Fruit fly (Drosophila melanogaster): ENCODE measurements around the gene LysX.

The LysX gene

DNA sequence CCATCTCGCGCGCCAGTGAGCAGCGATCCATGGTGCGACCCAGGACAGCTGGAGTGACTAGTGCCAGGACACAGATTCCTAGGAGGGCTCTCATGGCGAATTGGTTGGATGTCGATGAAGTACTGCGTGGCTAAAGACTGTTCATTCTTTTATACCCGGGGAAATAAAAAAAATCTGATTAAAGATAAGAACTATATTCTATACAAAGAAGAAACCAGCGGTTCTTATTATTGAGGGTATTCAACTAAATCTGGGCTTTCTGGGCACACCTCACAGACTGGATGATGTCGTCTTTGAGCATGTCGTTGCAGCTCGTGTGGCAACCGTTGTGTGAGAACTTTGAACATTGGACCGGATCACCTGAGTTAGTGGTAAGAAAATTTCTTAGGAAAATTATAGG is at the start of gene LysX:
Gene LysX, minus strand, starts transcription at position 101 of the 400 bp plus-strand sequence.
- TF ChIP-seq CG8478 (optimal IDR thresholded peaks at IDR 0.05) = no peak
- TF ChIP-seq CTCF (optimal IDR thresholded peaks at IDR 0.05) = no peak

DNA sequence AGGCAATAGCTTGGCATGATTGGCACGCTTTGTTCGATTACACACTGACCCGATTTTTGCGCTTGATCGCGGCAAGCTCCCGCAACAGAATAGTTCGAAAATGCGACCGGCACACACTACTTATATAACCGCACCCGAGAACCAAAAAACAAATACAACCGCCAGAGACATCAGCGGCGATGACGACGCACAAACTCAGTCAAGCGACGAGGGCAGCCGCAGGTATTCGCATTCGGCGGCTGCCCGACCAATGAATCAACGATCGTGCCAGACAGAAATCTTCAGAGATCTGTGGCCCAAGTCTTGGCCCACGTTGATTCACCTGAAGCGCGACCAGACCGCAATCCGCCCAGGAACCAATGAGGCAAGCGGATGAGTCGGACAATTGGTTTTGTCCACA is 43.1 kb upstream of the LysX start, which contains the start of gene CG9192:
Gene CG9192, minus strand, starts transcription at position 101 of the 400 bp plus-strand sequence.
- TF ChIP-seq CG8478 (optimal IDR thresholded peaks at IDR 0.05) = no peak
- TF ChIP-seq CTCF (optimal IDR thresholded peaks at IDR 0.05) = no peak

DNA sequence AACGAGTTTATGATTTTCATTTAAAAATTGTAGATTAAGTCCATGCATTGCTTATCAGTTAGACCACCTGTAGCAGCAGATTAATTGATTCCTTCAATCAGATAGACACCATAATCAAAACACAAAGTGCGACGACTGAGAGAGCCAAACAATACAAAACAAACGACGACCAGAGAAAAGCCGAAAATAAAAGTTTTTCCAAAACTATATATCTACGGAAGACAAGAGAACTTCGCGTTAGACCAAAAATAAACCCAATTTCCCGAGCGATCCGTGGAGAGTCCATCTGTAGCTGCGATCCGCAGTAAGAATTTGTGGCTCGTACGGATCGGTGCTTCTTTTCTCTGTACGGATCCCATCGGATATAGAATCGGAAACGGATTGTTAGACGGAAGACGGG is 40.3 kb upstream of the LysX start, which contains the start of gene galene:
Gene galene, plus strand, starts transcription at position 301 of the 400 bp plus-strand sequence.
- TF ChIP-seq CTCF (optimal IDR thresholded peaks at IDR 0.05) (no peak), CG8478 (optimal IDR thresholded peaks at IDR 0.05) (no peak)

DNA sequence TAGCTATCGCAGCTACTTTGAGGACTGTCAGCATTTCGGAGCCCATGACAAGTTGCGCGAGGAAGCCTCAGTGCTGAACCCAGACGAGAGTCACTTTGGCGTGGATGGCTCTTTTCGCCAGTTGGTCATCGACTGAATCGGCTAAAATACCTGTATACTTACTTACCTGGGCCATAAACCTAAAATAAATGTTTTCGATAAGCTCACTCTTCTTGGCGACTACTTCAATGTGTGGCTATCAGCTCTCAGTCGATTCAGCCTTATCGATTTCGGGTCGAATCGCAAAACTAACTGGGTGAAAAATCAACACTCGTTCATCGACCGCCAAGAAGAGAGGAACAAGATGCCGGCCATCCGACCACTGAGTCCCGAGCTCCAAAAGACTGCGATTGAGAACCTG is 38.7 kb upstream of the LysX start, which contains the start of gene CG33966:
Gene CG33966, plus strand, starts transcription at position 301 of the 400 bp plus-strand sequence.
- TF ChIP-seq CTCF (optimal IDR thresholded peaks at IDR 0.05) (no peak), CG8478 (optimal IDR thresholded peaks at IDR 0.05) (no peak)

DNA sequence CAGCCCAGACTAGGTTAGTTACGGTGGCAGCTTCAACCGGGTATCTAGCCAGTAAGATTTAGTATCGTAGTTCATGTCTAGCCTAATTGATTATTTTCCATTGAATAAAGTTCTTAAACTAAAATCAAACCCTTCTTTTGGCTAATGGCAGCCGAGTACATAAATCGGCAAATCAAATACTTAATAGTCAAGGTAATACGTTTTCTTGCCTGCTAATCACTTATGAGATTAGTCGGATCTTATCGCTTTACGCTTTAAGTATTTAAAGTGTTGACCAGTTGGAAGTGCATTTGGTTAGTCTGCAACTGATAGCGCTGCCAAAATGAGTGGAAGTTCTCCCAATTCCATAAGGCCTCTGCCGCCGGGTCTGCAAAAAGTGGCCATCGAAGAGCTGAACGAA is 37.5 kb upstream of the LysX start, which contains the start of gene CG33965:
Gene CG33965, plus strand, starts transcription at position 301 of the 400 bp plus-strand sequence.
- TF ChIP-seq CTCF (optimal IDR thresholded peaks at IDR 0.05) (no peak), CG8478 (optimal IDR thresholded peaks at IDR 0.05) (no peak)

DNA sequence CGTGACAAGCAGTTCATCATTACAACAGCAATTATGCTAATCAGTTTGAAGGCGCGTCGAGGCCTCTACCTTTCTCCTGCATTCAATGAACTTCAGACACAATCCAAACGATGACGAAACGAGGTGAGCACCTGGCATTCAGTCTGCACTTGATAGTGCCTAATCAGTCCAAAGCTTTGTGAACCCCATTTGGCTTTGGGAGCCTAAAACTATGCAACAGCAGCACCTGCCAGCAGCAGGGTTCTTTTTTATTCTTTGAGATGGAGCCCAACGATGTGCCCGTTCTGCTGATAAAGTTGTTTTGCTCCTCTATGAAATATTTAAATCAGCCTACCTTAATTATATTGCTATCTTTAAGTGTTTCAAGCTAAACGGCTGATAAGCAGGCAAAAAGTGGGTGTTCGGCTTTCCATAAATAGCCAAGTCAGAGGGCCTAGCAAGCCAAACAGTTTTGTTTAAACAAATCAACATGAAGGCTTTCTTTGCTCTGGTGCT is 32.2 kb upstream of the LysX start, which contains the start of gene LysS:
Gene LysS, plus strand, starts transcription at position 445 of the 495 bp plus-strand sequence.
- TF ChIP-seq CTCF (optimal IDR thresholded peaks at IDR 0.05) (no peak), CG8478 (optimal IDR thresholded peaks at IDR 0.05) (no peak)

DNA sequence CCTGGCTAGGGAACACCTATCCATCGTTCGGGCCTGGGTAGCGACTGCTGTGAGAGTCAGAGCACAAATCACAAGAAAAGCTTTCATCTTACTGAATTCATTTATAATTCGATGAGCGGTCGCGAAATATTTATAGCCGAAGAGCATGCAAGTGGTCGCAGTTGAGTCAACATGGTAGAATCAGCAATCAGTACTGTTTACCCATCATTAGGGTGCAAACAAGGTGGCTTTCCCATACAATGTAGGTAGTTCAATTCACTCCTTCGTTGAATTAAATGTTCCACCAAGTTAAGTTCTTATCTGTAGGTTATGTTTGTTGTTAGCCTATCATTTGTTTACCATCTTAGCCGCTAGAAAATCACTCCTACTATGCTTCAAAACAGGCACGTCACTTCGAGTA is 23.5 kb upstream of the LysX start, which contains the start of gene LysP:
Gene LysP, minus strand, starts transcription at position 101 of the 400 bp plus-strand sequence.
- TF ChIP-seq CTCF (optimal IDR thresholded peaks at IDR 0.05) (no peak), CG8478 (optimal IDR thresholded peaks at IDR 0.05) (no peak)

DNA sequence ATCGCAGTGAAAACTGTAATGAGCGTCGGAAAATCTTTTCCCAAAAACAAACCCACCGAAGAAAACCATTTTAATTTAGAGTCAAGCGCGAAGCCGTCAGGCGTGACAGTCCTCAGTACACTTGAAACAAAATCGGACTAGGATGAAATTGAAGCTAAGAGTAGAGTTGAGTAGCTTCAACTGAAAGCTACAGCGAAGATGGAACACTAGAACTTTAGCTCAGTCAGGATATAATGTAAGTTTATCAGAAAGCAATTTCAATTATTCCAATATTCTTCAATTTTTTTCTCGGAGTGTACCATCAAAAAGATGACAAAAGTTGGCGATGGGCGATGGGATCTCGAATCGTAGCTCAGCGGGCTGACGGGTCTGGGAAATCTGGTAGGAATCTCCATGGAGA is 21.4 kb upstream of the LysX start:
- TF ChIP-seq CTCF (optimal IDR thresholded peaks at IDR 0.05) = no peak
- TF ChIP-seq CG8478 (optimal IDR thresholded peaks at IDR 0.05) = no peak

DNA sequence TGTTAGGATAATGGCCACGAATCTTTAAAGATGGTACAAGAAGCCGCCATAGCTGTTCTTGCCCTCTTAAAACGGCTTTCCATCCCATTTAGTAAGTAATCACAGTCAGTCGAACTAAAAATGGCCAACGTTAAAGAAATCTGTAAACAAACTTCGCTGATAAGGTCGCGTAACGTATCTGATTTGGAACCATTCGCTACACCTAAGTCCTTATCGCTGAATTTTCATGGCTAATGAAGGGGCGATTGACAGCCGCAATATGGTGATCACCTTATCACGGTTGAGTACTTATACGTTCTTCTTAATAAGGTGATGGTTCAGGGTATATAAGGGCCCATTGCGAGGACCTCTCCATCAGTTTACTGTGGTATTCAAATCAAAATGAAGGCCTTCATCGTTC is 17.5 kb upstream of the LysX start, which contains the start of gene LysE:
Gene LysE, plus strand, starts transcription at position 257 of the 400 bp plus-strand sequence.
- no peak for TF ChIP-seq CG8478 (optimal IDR thresholded peaks at IDR 0.05)
- no peak for TF ChIP-seq CTCF (optimal IDR thresholded peaks at IDR 0.05)

DNA sequence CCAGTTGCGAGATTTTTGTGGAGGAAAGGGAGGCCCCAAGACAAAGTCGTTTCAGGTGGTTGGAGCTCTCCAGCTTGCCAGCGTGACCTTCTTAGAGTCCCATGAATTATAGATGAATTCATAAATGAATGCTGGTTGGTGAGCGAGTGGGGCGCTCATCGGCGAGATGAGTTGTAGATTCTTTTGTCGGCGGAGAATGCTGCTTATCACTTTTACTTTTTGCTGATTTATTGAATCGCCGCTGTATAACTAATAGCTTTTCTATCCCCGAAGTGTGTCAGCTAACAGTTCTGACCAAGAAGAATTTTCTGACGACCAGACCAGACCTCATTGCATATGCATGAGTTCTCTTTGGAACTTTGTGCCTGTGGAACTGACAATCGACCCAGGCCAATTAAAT is 17.0 kb upstream of the LysX start:
- TF ChIP-seq CTCF (optimal IDR thresholded peaks at IDR 0.05) = no peak

DNA sequence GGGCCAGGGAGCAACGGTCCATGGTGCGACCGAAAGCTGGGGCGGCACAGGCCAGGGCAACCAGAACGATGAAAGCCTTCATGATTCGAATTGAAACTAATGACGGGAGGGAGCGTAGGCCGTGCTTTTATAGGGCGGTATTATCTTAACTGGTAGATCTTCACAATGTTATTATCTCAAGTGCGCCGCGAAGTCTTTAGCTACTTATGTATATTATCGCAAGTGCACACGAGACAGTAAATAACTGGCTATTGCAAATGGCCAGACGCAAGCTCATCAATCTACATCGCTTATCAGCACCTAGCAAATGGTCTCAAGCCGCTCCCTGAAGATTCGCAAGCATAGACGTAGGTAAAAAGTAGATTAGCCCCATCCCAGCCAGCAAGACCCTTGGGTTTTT is 16.0 kb upstream of the LysX start, which contains the start of gene LysD:
Gene LysD, minus strand, starts transcription at position 101 of the 400 bp plus-strand sequence.
- TF ChIP-seq CTCF (optimal IDR thresholded peaks at IDR 0.05) = no peak
- no peak for TF ChIP-seq CG8478 (optimal IDR thresholded peaks at IDR 0.05)

DNA sequence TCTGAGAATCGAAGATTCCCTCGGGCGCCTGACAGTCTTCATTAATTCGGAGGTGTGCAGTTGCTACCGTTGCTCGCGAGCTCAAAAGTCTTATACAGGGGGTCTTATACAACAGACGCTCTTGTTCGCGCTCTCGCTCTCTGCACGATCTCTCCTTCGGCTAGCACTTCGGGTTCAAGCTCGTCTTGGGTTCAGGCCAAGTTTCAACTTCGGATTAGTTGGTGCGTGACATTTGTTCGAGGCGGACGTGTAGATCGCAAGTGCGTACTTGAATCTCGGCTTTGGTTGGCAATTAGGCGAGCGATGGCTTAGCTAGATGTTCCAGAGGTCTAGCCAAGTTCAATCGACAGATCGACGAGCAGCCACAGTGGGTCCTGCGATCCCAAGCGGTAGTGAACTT is 13.1 kb upstream of the LysX start:
- TF ChIP-seq CTCF (optimal IDR thresholded peaks at IDR 0.05) (no peak), CG8478 (optimal IDR thresholded peaks at IDR 0.05) (no peak)

DNA sequence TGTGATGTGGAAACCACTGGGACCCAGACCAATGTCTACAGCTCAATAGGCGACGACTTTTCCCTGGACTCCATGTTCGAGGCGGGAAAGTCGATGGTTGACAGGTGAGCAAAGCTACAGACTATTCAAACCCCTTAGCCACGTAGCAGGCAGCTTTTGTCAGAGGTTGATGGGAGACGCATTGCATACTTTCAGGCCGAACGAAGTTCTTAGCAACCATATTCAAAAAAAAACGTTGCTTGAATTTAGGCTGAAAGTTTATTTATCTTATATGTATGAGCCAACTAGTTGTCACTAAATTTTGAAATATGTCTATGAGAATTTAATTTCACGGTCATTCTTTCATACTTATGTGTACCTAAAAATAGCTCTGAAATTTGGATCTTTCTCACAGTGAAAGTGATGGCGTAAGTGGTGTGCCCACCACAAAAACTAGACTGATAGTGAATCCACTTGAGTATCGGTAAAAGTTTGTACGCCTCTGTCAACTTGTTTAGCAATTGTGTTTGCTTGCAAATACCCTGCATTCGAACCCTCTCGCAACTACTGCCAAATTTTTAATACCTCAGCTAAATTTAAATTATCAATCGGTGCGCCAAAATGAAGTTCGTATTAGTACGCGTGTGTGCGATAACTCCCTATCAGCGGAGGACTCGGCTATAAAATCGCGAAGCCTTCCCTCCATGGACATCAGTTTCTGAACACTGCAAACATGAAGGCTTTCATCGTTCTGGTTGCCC is 11.8 kb upstream of the LysX start, which contains the start of gene LysB:
Gene LysB, plus strand, starts transcription at position 690 of the 740 bp plus-strand sequence.
- TF ChIP-seq CG8478 (optimal IDR thresholded peaks at IDR 0.05) = no peak
- peak in 1 of 2 experiments; percentile 36 for TF ChIP-seq CTCF (optimal IDR thresholded peaks at IDR 0.05)

DNA sequence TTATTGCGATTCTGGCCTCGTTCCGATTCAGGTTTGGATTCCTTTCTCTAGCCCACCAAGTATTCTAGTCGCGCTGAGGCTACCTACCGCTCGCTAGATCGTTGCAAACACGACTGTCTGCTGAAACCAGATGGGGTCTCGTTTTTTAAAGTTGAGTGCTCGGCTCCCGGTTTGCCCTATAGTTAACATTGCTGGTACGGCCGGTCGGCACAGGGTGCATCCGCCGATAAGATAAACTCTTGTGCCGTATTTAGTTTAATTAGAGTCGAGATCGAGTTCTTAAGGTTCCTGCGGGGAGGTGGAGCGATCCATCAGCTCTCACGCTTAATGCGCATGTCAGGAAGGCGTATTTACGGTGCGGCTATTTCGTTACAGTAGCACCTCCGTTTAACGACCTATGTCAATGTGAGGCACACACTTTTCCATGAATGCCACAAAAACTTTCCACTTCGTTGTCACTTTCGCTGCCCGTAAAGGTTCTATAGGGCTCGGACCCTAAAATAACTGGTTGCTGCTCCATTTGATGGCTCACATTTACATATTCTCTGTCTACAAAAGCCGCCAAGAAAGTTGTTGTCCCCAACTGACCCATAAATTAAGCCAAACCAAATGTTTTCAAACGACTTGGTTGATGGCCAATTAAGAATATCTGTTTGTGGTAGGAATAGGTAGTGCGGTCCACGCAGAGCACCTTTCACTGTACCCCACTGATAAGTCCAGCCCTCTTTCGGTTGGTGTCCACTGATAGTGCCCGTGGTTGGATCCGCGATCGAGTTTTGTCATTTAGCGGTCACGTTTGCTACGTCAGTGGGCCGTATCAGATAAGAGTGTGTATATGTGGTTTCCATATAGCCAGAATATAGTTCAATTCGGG is 9.8 kb upstream of the LysX start, which contains the start of gene CG9119:
Gene CG9119, minus strand, starts transcription at position 122 of the 874 bp plus-strand sequence.
- no peak for TF ChIP-seq CG8478 (optimal IDR thresholded peaks at IDR 0.05)
- TF ChIP-seq CTCF (optimal IDR thresholded peaks at IDR 0.05) = no peak

Measured in S2 (cell line).